Fruit fly (Drosophila melanogaster): Measurements from ENCODE around the gene CG2258.

CG2258 gene

DNA sequence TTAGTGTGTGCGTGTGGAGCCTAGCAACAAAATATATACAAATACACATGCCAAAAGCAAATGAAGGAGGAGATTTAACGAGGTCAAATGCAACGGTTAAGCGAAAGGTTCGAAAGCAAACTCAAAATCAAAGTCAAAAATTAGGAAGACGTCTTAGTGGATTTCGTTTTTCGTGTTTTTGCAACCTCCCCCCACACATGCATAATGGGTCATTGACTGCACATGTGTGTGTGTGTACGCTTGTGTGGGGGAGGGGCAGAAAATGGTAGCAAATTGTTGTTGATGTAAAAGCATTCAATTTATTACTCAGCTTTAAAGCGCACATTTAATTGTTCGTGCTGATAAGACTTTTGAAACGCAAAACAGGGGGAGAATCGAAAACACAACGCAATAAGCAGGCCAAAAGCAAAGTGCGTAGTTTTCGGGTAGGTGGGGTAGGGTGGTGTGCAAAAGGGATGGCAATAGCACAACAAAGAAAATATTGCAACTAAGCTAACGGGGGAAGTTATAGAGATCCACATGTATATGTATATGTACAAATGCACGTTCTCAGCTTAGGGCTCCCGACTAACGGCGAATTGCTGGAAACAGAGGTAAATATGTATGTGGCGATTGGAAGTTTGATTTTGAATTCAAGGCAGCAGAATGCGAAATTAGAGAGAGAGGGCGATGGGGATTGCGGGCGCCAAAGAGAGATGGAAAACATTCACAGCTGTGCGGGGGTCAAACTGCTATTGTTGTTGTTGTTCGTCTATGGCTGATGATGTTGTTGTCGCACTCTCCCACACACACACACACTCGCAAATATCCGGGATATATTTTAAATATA lies 8.8 kb downstream of the CG2258 start (continued):
- TF ChIP-seq her (GFP tag; optimal IDR thresholded peaks at IDR 0.05) (no peak), nom (GFP tag; optimal IDR thresholded peaks at IDR 0.05) (peak; percentile 1), pfk (GFP tag; optimal IDR thresholded peaks at IDR 0.05) (no peak), Usf (GFP tag; optimal IDR thresholded peaks at IDR 0.05) (no peak), CG2678 (tag; optimal IDR thresholded peaks at IDR 0.05) (peak; percentile 4), Hr78 (GFP tag; optimal IDR thresholded peaks at IDR 0.05) (peak in 1 of 2 experiments; percentile 80), Dek (tag; optimal IDR thresholded peaks at IDR 0.05) (no peak), cad (GFP tag; optimal IDR thresholded peaks at IDR 0.05) (no peak), dan (GFP tag; IDR thresholded peaks at IDR 0.05) (no peak), CG32772 (GFP tag; IDR thresholded peaks at IDR 0.05) (no peak), CG12769 (tag; optimal IDR thresholded peaks at IDR 0.05) (peak; percentile 23), sisA (GFP tag; IDR thresholded peaks at IDR 0.05) (no peak), tx (GFP tag; optimal IDR thresholded peaks at IDR 0.05) (no peak), CG12104 (GFP tag; optimal IDR thresholded peaks at IDR 0.05) (no peak), CG5953 (GFP tag; IDR thresholded peaks at IDR 0.05) (no peak), bsh (GFP tag; optimal IDR thresholded peaks at IDR 0.05) (no peak), sens (GFP tag) (no peak), insv (GFP tag; optimal IDR thresholded peaks at IDR 0.05) (no peak), CG4282 (GFP tag; optimal IDR thresholded peaks at IDR 0.05) (no peak), ro (GFP tag; IDR thresholded peaks at IDR 0.05) (no peak), Ets65A (GFP tag) (peak; percentile 59)

DNA sequence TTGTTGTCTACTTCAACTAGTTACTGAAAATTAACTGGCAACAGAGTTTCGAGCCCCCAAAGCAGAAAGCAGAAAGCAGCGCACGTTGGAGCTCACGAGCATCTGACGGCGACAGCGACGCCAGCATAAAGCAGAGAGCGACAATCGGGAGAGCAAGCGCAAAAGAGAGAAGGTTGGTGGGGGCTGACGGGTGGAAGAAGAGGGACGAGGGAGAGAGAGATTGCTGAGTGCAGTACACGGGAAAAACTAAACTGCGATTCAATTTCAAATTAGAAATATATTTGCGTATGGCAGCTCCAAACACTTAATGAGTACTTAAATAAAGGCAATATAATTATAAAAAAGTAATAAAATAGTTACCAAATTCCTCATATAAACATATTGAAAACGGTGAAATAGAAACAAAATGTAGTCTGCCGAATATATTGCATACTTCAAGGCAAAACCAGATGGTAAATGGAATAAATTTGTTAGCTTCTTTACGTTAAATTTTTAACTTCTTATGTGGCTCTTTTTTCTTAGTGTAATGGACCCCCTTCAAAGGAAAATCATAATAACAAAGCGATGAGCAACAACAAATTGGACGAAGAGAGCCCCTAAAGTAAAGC lies 9.7 kb downstream of the CG2258 start:
- peak; percentile 94 for TF ChIP-seq org-1 (GFP tag; optimal IDR thresholded peaks at IDR 0.05)
- peak; percentile 87 for TF ChIP-seq Adf1 (GFP tag; IDR thresholded peaks at IDR 0.05)
- TF ChIP-seq Nf-YA (GFP tag; IDR thresholded peaks at IDR 0.05): peak; percentile 78
- TF ChIP-seq CG30020 (tag; optimal IDR thresholded peaks at IDR 0.05): peak; percentile 79
- TF ChIP-seq fd3F (GFP tag; optimal IDR thresholded peaks at IDR 0.05): peak; percentile 93
- peak; percentile 71 for TF ChIP-seq CG13624 (GFP tag; optimal IDR thresholded peaks at IDR 0.05)
- TF ChIP-seq CG7556 (GFP tag; optimal IDR thresholded peaks at IDR 0.05): peak; percentile 97
- peak; percentile 91 for TF ChIP-seq Aef1 (GFP tag; IDR thresholded peaks at IDR 0.05)
- TF ChIP-seq stwl (tag; optimal IDR thresholded peaks at IDR 0.05): peak; percentile 7
- TF ChIP-seq CG12744 (GFP tag; optimal IDR thresholded peaks at IDR 0.05): peak; percentile 84
- TF ChIP-seq chn (GFP tag; optimal IDR thresholded peaks at IDR 0.05): peak; percentile 82
- TF ChIP-seq Eip74EF (GFP tag; optimal IDR thresholded peaks at IDR 0.05): peak in 1 of 2 experiments; percentile 94
- no peak for TF ChIP-seq unc-4 (GFP tag; IDR thresholded peaks at IDR 0.05; ENCODE audit: partially characterized antibody)
- TF ChIP-seq abd-A (tag; optimal IDR thresholded peaks at IDR 0.05): peak; percentile 94
- TF ChIP-seq CG6683 (GFP tag; optimal IDR thresholded peaks at IDR 0.05): peak; percentile 90
- peak; percentile 64 for TF ChIP-seq CG1603 (tag; optimal IDR thresholded peaks at IDR 0.05)
- TF ChIP-seq dimm (GFP tag; IDR thresholded peaks at IDR 0.05): peak; percentile 75
- TF ChIP-seq salm (tag; optimal IDR thresholded peaks at IDR 0.05): peak; percentile 90
- TF ChIP-seq da (GFP tag; optimal IDR thresholded peaks at IDR 0.05): peak; percentile 33
- peak; percentile 69 for TF ChIP-seq Dip3 (GFP tag; optimal IDR thresholded peaks at IDR 0.05)
- TF ChIP-seq sqz (GFP tag; optimal IDR thresholded peaks at IDR 0.05): peak; percentile 95
- TF ChIP-seq Hand (GFP tag; optimal IDR thresholded peaks at IDR 0.05): peak; percentile 95
- no peak for TF ChIP-seq br (optimal IDR thresholded peaks at IDR 0.05)
- no peak for TF ChIP-seq Hr39 (optimal IDR thresholded peaks at IDR 0.05)
- TF ChIP-seq CG11504 (tag; optimal IDR thresholded peaks at IDR 0.05): peak; percentile 96
- TF ChIP-seq lola (GFP tag; optimal IDR thresholded peaks at IDR 0.05): peak in 1 of 3 experiments; percentile 90
- TF ChIP-seq sim (GFP tag; IDR thresholded peaks at IDR 0.05): peak; percentile 55; the same call in 1 of the 2 replicates
- peak; percentile 72 for TF ChIP-seq cas (GFP tag; IDR thresholded peaks at IDR 0.05)
- peak; percentile 91 for TF ChIP-seq nom (GFP tag; optimal IDR thresholded peaks at IDR 0.05)

Measured in whole organism, embryonic.